Fruit fly (Drosophila melanogaster) Kc167 (cell line): ENCODE data around the gene CG42272.

Source experiments
- Sin3A ChIP-seq: fragments of >200 bp; optimal IDR thresholded peaks from 2 replicates; lab custom pipeline; 2018; ENCODE audit warnings: missing external identifiers
- psq ChIP-seq: fragments of >200 bp; optimal IDR thresholded peaks from 2 replicates; lab custom pipeline; 2017; ENCODE audit warnings: missing external identifiers
- ttk ChIP-seq: sonication (Bioruptor generic); optimal IDR thresholded peaks from 2 replicates; lab custom pipeline; 2017; ENCODE audit warnings: missing external identifiers

DNA sequence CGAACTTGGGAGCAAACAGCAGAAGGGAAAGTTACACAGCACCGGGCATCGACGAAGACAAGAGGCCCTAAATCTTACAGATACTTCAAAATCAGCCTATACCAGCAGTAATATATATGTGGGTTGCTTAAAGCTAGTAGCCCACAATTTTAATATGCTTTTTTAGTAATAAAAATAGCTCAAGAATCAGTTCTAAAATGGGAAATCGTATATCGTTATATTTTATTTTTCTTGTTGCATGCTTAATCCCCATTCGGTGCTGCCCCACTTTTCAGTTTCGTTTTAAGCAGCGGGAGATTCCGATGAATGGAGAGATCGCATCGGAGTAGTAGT is 5.2 kb downstream of the CG42272 start:
- no peak for TF ChIP-seq psq (lab: Kevin White, UChicago)
- no peak for TF ChIP-seq ttk (lab: Kevin White, UChicago)
- no peak for TF ChIP-seq Sin3A
